Worm (Caenorhabditis elegans): ENCODE data around the gene srbc-51.

The srbc-51 gene

DNA sequence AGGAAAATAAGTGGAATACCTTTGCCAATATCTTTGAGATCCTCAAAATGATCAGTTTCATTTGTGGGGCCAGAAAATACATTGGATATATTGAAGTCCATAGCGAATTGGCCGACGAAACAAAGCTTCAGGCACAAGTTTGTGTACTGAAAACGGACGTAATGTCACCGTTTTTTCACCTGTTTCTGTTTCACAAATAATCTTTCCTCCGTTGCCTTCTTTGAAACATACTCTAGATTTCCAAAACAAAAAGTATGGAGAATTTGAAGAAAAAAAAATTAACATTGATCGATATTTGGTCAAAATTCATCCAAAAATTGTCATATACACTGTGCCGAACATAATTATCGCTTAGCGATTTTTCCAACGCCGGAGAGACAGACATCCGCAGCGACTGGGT is 36.4 kb downstream of the srbc-51 start, which contains the start of gene srz-12:
Gene srz-12 (minus strand): TSS at position 101 of the 400 bp plus-strand sequence.
- TF ChIP-seq F49E8.2 (tag; optimal IDR thresholded peaks at IDR 0.05; ENCODE audit: borderline replicate concordance) (no peak), nhr-10 (tag; optimal IDR thresholded peaks at IDR 0.05) (no peak), ama-1 (optimal IDR thresholded peaks at IDR 0.05) (no peak), nhr-28 (tag; optimal IDR thresholded peaks at IDR 0.05) (no peak), zfp-3 (GFP tag; conservative IDR thresholded peaks at IDR 0.05) (no peak), lin-39 (tag; optimal IDR thresholded peaks at IDR 0.05) (no peak), zip-11 (GFP tag; IDR thresholded peaks at IDR 0.05) (no peak), ctbp-1 (GFP tag; IDR thresholded peaks at IDR 0.05) (no peak), spr-3 (GFP tag; optimal IDR thresholded peaks at IDR 0.05) (no peak), egl-27 (tag; optimal IDR thresholded peaks at IDR 0.05) (no peak)

DNA sequence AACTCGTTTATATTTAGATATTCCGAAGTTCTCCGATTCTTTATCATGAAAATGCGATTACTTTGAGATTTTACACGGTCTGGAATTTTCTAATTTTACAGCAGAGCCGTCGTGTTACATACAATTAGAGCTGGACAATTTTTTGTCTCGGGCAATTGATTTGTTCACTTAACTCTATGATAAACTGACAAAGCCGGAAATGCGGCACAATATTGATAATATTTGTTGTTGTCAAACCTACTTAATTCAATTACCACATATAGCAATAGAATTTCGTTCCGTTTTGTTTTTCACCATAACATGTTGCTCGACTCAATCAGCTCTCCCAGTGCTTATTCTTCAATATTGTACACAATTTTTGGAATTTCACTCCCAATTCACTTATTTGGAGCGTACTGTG is 36.8 kb downstream of the srbc-51 start, which contains the start of gene srh-299:
Gene srh-299 (plus strand): TSS at position 301 of the 400 bp plus-strand sequence.
- TF ChIP-seq ceh-32 (tag; optimal IDR thresholded peaks at IDR 0.05; ENCODE audit: poor library complexity) (no peak), jun-1 (tag; optimal IDR thresholded peaks at IDR 0.05) (no peak), ama-1 (optimal IDR thresholded peaks at IDR 0.05) (no peak), zfp-2 (tag; optimal IDR thresholded peaks at IDR 0.05) (no peak), nhr-25 (tag; optimal IDR thresholded peaks at IDR 0.05; ENCODE audit: borderline replicate concordance, insufficient read depth) (no peak), aha-1 (tag) (peak; percentile 46), spr-1 (tag; optimal IDR thresholded peaks at IDR 0.05) (no peak), php-3 (GFP tag; IDR thresholded peaks at IDR 0.05) (no peak)

DNA sequence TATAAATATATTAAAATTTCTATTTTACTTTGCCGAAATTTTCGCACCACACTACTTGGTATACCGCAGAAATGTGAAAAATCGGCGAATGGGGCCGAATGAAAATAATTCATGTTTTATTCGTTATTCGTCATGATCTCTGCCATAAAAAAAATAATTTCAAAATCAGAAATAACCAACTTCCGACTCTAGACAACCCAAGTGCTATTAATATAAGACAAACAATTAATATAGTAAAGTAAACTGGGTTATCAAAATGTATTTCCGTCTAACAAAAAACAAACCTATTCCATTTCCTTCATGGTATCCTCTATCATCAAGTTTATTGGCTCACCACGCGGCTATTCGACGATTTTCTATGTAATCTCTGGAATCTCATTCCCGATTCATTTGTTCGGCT is 39.6 kb downstream of the srbc-51 start, which contains the start of gene srh-293:
Gene srh-293 (plus strand): TSS at position 301 of the 400 bp plus-strand sequence.
- TF ChIP-seq nhr-41 (GFP tag; IDR thresholded peaks at IDR 0.05), result no peak
- TF ChIP-seq ceh-44 (GFP tag; IDR thresholded peaks at IDR 0.05), result no peak
- TF ChIP-seq dmd-9 (GFP tag; IDR thresholded peaks at IDR 0.05), result no peak
- no peak for TF ChIP-seq zip-2 (tag; optimal IDR thresholded peaks at IDR 0.05)
- no peak for TF ChIP-seq Y48G9A.11 (GFP tag; IDR thresholded peaks at IDR 0.05)
- TF ChIP-seq duxl-1 (tag; optimal IDR thresholded peaks at IDR 0.05; ENCODE audit: poor library complexity), result no peak
- TF ChIP-seq hlh-11 (tag; optimal IDR thresholded peaks at IDR 0.05), result no peak
- TF ChIP-seq aly-2 (tag; optimal IDR thresholded peaks at IDR 0.05), result no peak
- TF ChIP-seq ZK546.5 (tag; optimal IDR thresholded peaks at IDR 0.05), result no peak
- no peak for TF ChIP-seq unc-130 (GFP tag; optimal IDR thresholded peaks at IDR 0.05)
- TF ChIP-seq F37D6.2 (tag; optimal IDR thresholded peaks at IDR 0.05), result no peak
- no peak for TF ChIP-seq lim-7 (GFP tag; IDR thresholded peaks at IDR 0.05)
- no peak for TF ChIP-seq dmd-8 (GFP tag; IDR thresholded peaks at IDR 0.05)
- TF ChIP-seq ztf-7 (tag; optimal IDR thresholded peaks at IDR 0.05), result no peak
- TF ChIP-seq gei-8 (GFP tag; optimal IDR thresholded peaks at IDR 0.05), result no peak
- TF ChIP-seq F10B5.3 (tag; optimal IDR thresholded peaks at IDR 0.05), result no peak
- TF ChIP-seq dve-1 (tag; optimal IDR thresholded peaks at IDR 0.05; ENCODE audit: insufficient read depth), result no peak
- TF ChIP-seq nhr-25 (tag; optimal IDR thresholded peaks at IDR 0.05; ENCODE audit: borderline replicate concordance, insufficient read depth), result no peak
- no peak for TF ChIP-seq daf-16 (GFP tag; optimal IDR thresholded peaks at IDR 0.05)
- no peak for TF ChIP-seq daf-16 (tag; optimal IDR thresholded peaks at IDR 0.05)

DNA sequence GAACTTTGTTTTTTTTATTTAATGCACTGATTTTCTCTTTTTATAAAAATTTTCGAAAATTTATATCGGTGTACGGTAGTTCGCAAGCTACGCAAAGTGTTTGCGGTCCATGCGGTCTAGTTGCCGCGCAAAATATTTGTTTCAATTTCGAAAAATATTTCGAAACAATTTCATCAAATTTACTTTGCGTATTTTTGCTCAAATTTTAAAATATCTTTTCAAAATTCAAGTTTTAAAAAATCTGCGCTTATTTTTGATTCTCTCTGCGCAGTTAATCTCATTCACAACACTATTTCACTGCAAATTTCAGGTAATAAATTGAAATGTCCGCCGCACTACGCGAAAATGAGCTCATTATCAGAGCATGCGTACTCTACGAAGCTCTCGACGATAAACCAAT is 41.2 kb downstream of the srbc-51 start, which contains the start of gene fbxa-197:
Gene fbxa-197 (plus strand): TSS at position 301 of the 400 bp plus-strand sequence.
- TF ChIP-seq dmd-9 (GFP tag; IDR thresholded peaks at IDR 0.05) (no peak), lin-1 (GFP tag; IDR thresholded peaks at IDR 0.05) (no peak), mdl-1 (tag; optimal IDR thresholded peaks at IDR 0.05) (no peak), ceh-44 (GFP tag; IDR thresholded peaks at IDR 0.05) (no peak), duxl-1 (tag; optimal IDR thresholded peaks at IDR 0.05; ENCODE audit: poor library complexity) (no peak), hlh-11 (tag; optimal IDR thresholded peaks at IDR 0.05) (no peak), jun-1 (tag; optimal IDR thresholded peaks at IDR 0.05) (no peak), T20F7.1 (GFP tag; optimal IDR thresholded peaks at IDR 0.05) (no peak), skn-1 (tag; optimal IDR thresholded peaks at IDR 0.05) (no peak), zfp-3 (GFP tag; conservative IDR thresholded peaks at IDR 0.05) (no peak)

Measured in whole organism, L4 larva.